Worm (Caenorhabditis elegans): ENCODE data around the gene R53.5.

DNA sequence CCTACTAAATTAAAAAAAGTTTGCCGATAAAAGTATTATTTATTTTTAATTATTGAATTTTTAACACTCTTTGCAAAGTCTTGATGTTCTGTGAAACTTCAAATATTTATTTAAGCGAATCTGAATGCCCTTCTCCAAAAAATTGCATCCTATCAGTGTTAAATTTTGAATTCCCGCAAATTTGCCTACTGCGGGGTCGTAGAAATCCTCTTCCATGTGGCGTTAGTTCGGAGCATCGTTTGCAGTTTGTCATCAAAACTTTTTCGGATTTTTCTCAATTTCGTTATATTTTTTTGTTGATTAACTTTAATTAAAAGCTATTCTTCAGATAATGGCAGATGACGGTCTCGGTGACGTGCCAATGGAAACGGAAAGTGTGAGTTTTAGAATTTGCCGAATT, 29.9 kb downstream of the R53.5 start, which contains the start of gene ufd-3:
- no peak for TF ChIP-seq elt-1 (tag; optimal IDR thresholded peaks at IDR 0.05; ENCODE audit: borderline replicate concordance, insufficient read depth)
- TF ChIP-seq lin-32 (GFP tag; optimal IDR thresholded peaks at IDR 0.05): no peak
- no peak for TF ChIP-seq sem-2 (GFP tag; optimal IDR thresholded peaks at IDR 0.05)
- TF ChIP-seq M03D4.4 (tag; optimal IDR thresholded peaks at IDR 0.05): no peak
- TF ChIP-seq mls-2 (tag; optimal IDR thresholded peaks at IDR 0.05): no peak
- TF ChIP-seq nhr-76 (tag; optimal IDR thresholded peaks at IDR 0.05): no peak

Data from whole organism, mixed stage, embryonic.